ENCODE assay signal across 2 fruit fly cellular contexts in the genomic region with DNA sequence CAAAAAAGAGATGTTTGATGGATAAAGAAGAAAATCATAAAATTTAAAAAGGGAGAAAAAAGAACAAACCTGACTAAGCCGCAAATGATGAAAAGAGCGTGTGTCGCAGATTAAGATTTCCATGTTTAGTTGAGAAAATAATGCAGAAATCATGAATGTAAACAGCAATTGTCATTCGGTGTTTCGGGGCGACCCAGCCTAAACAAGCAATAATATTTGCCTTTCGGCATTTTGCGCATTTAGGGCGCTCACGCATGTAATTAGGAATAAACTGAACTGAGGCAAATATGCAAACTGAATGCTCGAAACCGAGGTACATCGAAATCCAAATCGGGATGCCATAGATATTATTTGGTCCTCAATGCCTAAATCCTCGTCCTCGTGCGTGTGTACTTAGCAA.
TF ChIP-seq lines count a peak whose summit lies in the region.

No protein-coding gene starts in this region.

- TF ChIP-seq CTCF in whole organism, embryonic (GFP tag; optimal IDR thresholded peaks at IDR 0.05; lab: Kevin White, UChicago), result no peak

TF ChIP-seq in whole organism, embryonic, 481 proteins besides CTCF, POLR2A, EP300 and RAD21:
- TF ChIP-seq MESR4 (GFP tag; optimal IDR thresholded peaks at IDR 0.05; lab: Kevin White, UChicago) (no peak), Poxn (GFP tag; IDR thresholded peaks at IDR 0.05; lab: Robert Waterston, UW) (no peak), CG17328 (GFP tag; IDR thresholded peaks at IDR 0.05; lab: Robert Waterston, UW) (no peak), Max (GFP tag; optimal IDR thresholded peaks at IDR 0.05; lab: Kevin White, UChicago) (no peak), ac (GFP tag; optimal IDR thresholded peaks at IDR 0.05; lab: Kevin White, UChicago) (peak; percentile 3), CG31388 (GFP tag; optimal IDR thresholded peaks at IDR 0.05; lab: Kevin White, UChicago) (no peak), CG15479 (GFP tag; optimal IDR thresholded peaks at IDR 0.05; lab: Kevin White, UChicago) (peak; percentile 57), fd102C (GFP tag; optimal IDR thresholded peaks at IDR 0.05; lab: Kevin White, UChicago) (peak; percentile 54), CG7963 (GFP tag; IDR thresholded peaks at IDR 0.05; lab: Robert Waterston, UW; ENCODE audit: partially characterized antibody) (no peak), CG9727 (GFP tag; optimal IDR thresholded peaks at IDR 0.05; lab: Kevin White, UChicago) (no peak), CG17912 (GFP tag; optimal IDR thresholded peaks at IDR 0.05; lab: Kevin White, UChicago) (no peak), Drgx (GFP tag; IDR thresholded peaks at IDR 0.05; lab: Robert Waterston, UW) (no peak), CG8388 (GFP tag; optimal IDR thresholded peaks at IDR 0.05; lab: Kevin White, UChicago) (no peak), fd64A (GFP tag; optimal IDR thresholded peaks at IDR 0.05; lab: Kevin White, UChicago) (no peak), sens-2 (GFP tag; IDR thresholded peaks at IDR 0.05; lab: Robert Waterston, UW) (no peak), Mad (GFP tag; optimal IDR thresholded peaks at IDR 0.05; lab: Kevin White, UChicago) (no peak), sc (optimal IDR thresholded peaks at IDR 0.05; lab: Kevin White, UChicago) (no peak), sc (GFP tag; optimal IDR thresholded peaks at IDR 0.05; lab: Kevin White, UChicago) (no peak), Aef1 (GFP tag; IDR thresholded peaks at IDR 0.05; lab: Robert Waterston, UW) (no peak), Xrp1 (GFP tag; IDR thresholded peaks at IDR 0.05; lab: Robert Waterston, UW) (0 out of 2 replicates have a peak, but pooled peaks have one; percentile 21), CG17802 (tag; optimal IDR thresholded peaks at IDR 0.05; lab: Kevin White, UChicago) (no peak), Blimp-1 (GFP tag; optimal IDR thresholded peaks at IDR 0.05; lab: Kevin White, UChicago) (no peak), unc-4 (GFP tag; IDR thresholded peaks at IDR 0.05; lab: Robert Waterston, UW; ENCODE audit: partially characterized antibody) (no peak), CG5953 (GFP tag; IDR thresholded peaks at IDR 0.05; lab: Robert Waterston, UW) (no peak), hbn (GFP tag; IDR thresholded peaks at IDR 0.05; lab: Robert Waterston, UW; ENCODE audit: partially characterized antibody) (no peak), hb (GFP tag; IDR thresholded peaks at IDR 0.05; lab: Robert Waterston, UW; ENCODE audit: partially characterized antibody) (no peak), NC2α (GFP tag; optimal IDR thresholded peaks at IDR 0.05; lab: Kevin White, UChicago) (no peak), Oli (tag; optimal IDR thresholded peaks at IDR 0.05; lab: Kevin White, UChicago) (no peak), HHEX (GFP tag; optimal IDR thresholded peaks at IDR 0.05; lab: Kevin White, UChicago) (no peak), Dip3 (GFP tag; optimal IDR thresholded peaks at IDR 0.05; lab: Kevin White, UChicago) (no peak), ato (GFP tag; IDR thresholded peaks at IDR 0.05; lab: Robert Waterston, UW; ENCODE audit: partially characterized antibody) (no peak), D19B (GFP tag; optimal IDR thresholded peaks at IDR 0.05; lab: Kevin White, UChicago) (no peak), oc (tag; optimal IDR thresholded peaks at IDR 0.05; lab: Kevin White, UChicago) (no peak), CG4424 (GFP tag; optimal IDR thresholded peaks at IDR 0.05; lab: Kevin White, UChicago) (no peak), tll (GFP tag; optimal IDR thresholded peaks at IDR 0.05; lab: Kevin White, UChicago) (peak in 1 of 2 experiments; percentile 83), CG33213 (GFP tag; optimal IDR thresholded peaks at IDR 0.05; lab: Kevin White, UChicago) (no peak), CG32772 (GFP tag; IDR thresholded peaks at IDR 0.05; lab: Robert Waterston, UW) (no peak), crol (GFP tag; IDR thresholded peaks at IDR 0.05; lab: Robert Waterston, UW) (no peak), CG7556 (GFP tag; optimal IDR thresholded peaks at IDR 0.05; lab: Kevin White, UChicago) (no peak), cg (GFP tag; optimal IDR thresholded peaks at IDR 0.05; lab: Kevin White, UChicago) (no peak), sima (GFP tag; optimal IDR thresholded peaks at IDR 0.05; lab: Kevin White, UChicago) (no peak), sens (GFP tag; lab: Kevin White, UChicago) (peak; percentile 59), CG11696 (GFP tag; IDR thresholded peaks at IDR 0.05; lab: Robert Waterston, UW) (no peak)

TF ChIP-seq in whole organism, prepupa, 60 proteins besides CTCF, POLR2A, EP300 and RAD21:
- TF ChIP-seq topi (GFP tag; optimal IDR thresholded peaks at IDR 0.05; lab: Kevin White, UChicago), result no peak
- TF ChIP-seq CG34406 (GFP tag; optimal IDR thresholded peaks at IDR 0.05; lab: Kevin White, UChicago), result no peak
- TF ChIP-seq fkh (GFP tag; optimal IDR thresholded peaks at IDR 0.05; lab: Kevin White, UChicago), result peak; percentile 41
- no peak for TF ChIP-seq CG9139 (GFP tag; optimal IDR thresholded peaks at IDR 0.05; lab: Kevin White, UChicago)
- TF ChIP-seq vri (GFP tag; optimal IDR thresholded peaks at IDR 0.05; lab: Kevin White, UChicago), result no peak
- TF ChIP-seq CG11294 (GFP tag; IDR thresholded peaks at IDR 0.05; lab: Robert Waterston, UW), result no peak
- no peak for TF ChIP-seq eg (GFP tag; IDR thresholded peaks at IDR 0.05; lab: Robert Waterston, UW)
